Fruit fly (Drosophila melanogaster): ENCODE data around the gene uif.

uif gene

dm6 chr2L:7009807-7010470 lies at the start of gene uif:
Gene uif, minus strand, starts transcription at chr2L:7010359.
- no peak for TF ChIP-seq CG9948 (tag; optimal IDR thresholded peaks at IDR 0.05)
- no peak for TF ChIP-seq CG8301 (tag; optimal IDR thresholded peaks at IDR 0.05)
- peak; percentile 28; the same call in 1 of the 3 replicates for TF ChIP-seq fd96Ca (GFP tag; IDR thresholded peaks at IDR 0.05)
- 0 out of 3 replicates have a peak, but pooled peaks have one; percentile 21 for TF ChIP-seq CG4496 (GFP tag; IDR thresholded peaks at IDR 0.05)
- TF ChIP-seq CG17806 (tag; optimal IDR thresholded peaks at IDR 0.05), result no peak
- peak; percentile 8 for TF ChIP-seq CG8159 (tag; optimal IDR thresholded peaks at IDR 0.05)
- TF ChIP-seq Snoo (tag; optimal IDR thresholded peaks at IDR 0.05), result no peak
- TF ChIP-seq CG14655 (GFP tag; optimal IDR thresholded peaks at IDR 0.05), result no peak
- TF ChIP-seq CG34367 (tag; optimal IDR thresholded peaks at IDR 0.05), result no peak
- no peak for TF ChIP-seq CG15710 (tag; optimal IDR thresholded peaks at IDR 0.05)
- no peak for TF ChIP-seq gl (tag; optimal IDR thresholded peaks at IDR 0.05)
- no peak for TF ChIP-seq D1 (tag; optimal IDR thresholded peaks at IDR 0.05)
- no peak for TF ChIP-seq CG10348 (GFP tag; IDR thresholded peaks at IDR 0.05)
- TF ChIP-seq Ets98B (GFP tag; IDR thresholded peaks at IDR 0.05), result peak; percentile 53; the same call in 1 of the 2 replicates
- TF ChIP-seq CG12605 (GFP tag; IDR thresholded peaks at IDR 0.05), result no peak
- TF ChIP-seq rn (GFP tag; IDR thresholded peaks at IDR 0.05), result no peak
- peak; percentile 26 for TF ChIP-seq CG13204 (GFP tag; optimal IDR thresholded peaks at IDR 0.05)
- no peak for TF ChIP-seq Pif1A (GFP tag; optimal IDR thresholded peaks at IDR 0.05)
- no peak for TF ChIP-seq Pif1B (GFP tag; optimal IDR thresholded peaks at IDR 0.05)
- TF ChIP-seq CG32121 (GFP tag; IDR thresholded peaks at IDR 0.05), result no peak
- TF ChIP-seq EcR (GFP tag; optimal IDR thresholded peaks at IDR 0.05), result peak; percentile 33

dm6 chr2L:7056189-7056926 lies 46.2 kb upstream of the uif start, which contains the start of gene Mnn1:
Gene Mnn1, plus strand, starts transcription at chr2L:7056301.
- peak; percentile 51 for TF ChIP-seq CG12605 (GFP tag; IDR thresholded peaks at IDR 0.05)
- no peak for TF ChIP-seq CG13204 (GFP tag; optimal IDR thresholded peaks at IDR 0.05)
- 0 out of 2 replicates have a peak, but pooled peaks have one; percentile 24 for TF ChIP-seq CG32121 (GFP tag; IDR thresholded peaks at IDR 0.05)
- TF ChIP-seq EcR (GFP tag; optimal IDR thresholded peaks at IDR 0.05), result no peak
- TF ChIP-seq CG4496 (GFP tag; IDR thresholded peaks at IDR 0.05), result peak; percentile 35; the same call in 1 of the 3 replicates
- TF ChIP-seq CG10348 (GFP tag; IDR thresholded peaks at IDR 0.05), result no peak
- no peak for TF ChIP-seq Pif1A (GFP tag; optimal IDR thresholded peaks at IDR 0.05)
- TF ChIP-seq Snoo (tag; optimal IDR thresholded peaks at IDR 0.05), result no peak
- TF ChIP-seq D1 (tag; optimal IDR thresholded peaks at IDR 0.05), result no peak
- no peak for TF ChIP-seq CG8159 (tag; optimal IDR thresholded peaks at IDR 0.05)
- no peak for TF ChIP-seq CG9948 (tag; optimal IDR thresholded peaks at IDR 0.05)

- no peak for TF ChIP-seq CG15710 (tag; optimal IDR thresholded peaks at IDR 0.05)
- TF ChIP-seq Ets98B (GFP tag; IDR thresholded peaks at IDR 0.05), result no peak
- peak; percentile 95 for TF ChIP-seq EcR (GFP tag; optimal IDR thresholded peaks at IDR 0.05)
- TF ChIP-seq Pif1A (GFP tag; optimal IDR thresholded peaks at IDR 0.05), result no peak
- peak; percentile 53 for TF ChIP-seq CG13204 (GFP tag; optimal IDR thresholded peaks at IDR 0.05)
Observed at dm6 chr2L:7051740-7052139, 41.6 kb upstream of the uif start.

- TF ChIP-seq CG13204 (GFP tag; optimal IDR thresholded peaks at IDR 0.05), result peak; percentile 70
- TF ChIP-seq Pif1B (GFP tag; optimal IDR thresholded peaks at IDR 0.05), result no peak
- peak; percentile 83 for TF ChIP-seq EcR (GFP tag; optimal IDR thresholded peaks at IDR 0.05)
- TF ChIP-seq CG8159 (tag; optimal IDR thresholded peaks at IDR 0.05), result no peak
- TF ChIP-seq D1 (tag; optimal IDR thresholded peaks at IDR 0.05), result no peak
- no peak for TF ChIP-seq Snoo (tag; optimal IDR thresholded peaks at IDR 0.05)
Observed at dm6 chr2L:7050492-7051182, 40.5 kb upstream of the uif start.

- TF ChIP-seq CG4496 (GFP tag; IDR thresholded peaks at IDR 0.05) (peak; percentile 33; the same call in 1 of the 3 replicates), rn (GFP tag; IDR thresholded peaks at IDR 0.05) (no peak), Ets98B (GFP tag; IDR thresholded peaks at IDR 0.05) (peak; percentile 39; the same call in 1 of the 2 replicates), CG17806 (tag; optimal IDR thresholded peaks at IDR 0.05) (no peak), CG32121 (GFP tag; IDR thresholded peaks at IDR 0.05) (peak; percentile 45; the same call in 1 of the 2 replicates), CG12605 (GFP tag; IDR thresholded peaks at IDR 0.05) (peak; percentile 44), CG34367 (tag; optimal IDR thresholded peaks at IDR 0.05) (no peak), D1 (tag; optimal IDR thresholded peaks at IDR 0.05) (no peak), CG14655 (GFP tag; optimal IDR thresholded peaks at IDR 0.05) (no peak), fd96Ca (GFP tag; IDR thresholded peaks at IDR 0.05) (0 out of 3 replicates have a peak, but pooled peaks have one; percentile 40), Pif1B (GFP tag; optimal IDR thresholded peaks at IDR 0.05) (no peak)
Observed at dm6 chr2L:7049680-7050289, 39.6 kb upstream of the uif start.

Data from whole organism, pupa.